Fruit fly (Drosophila melanogaster) whole organism, adult: ENCODE data around the gene CG1840.

Source experiments
- CG11617 ChIP-seq: fragments of 200-800 bp; sonication (Bioruptor generic); optimal IDR thresholded peaks from 2 replicates; lab custom pipeline; 2017; ENCODE audit warnings: mild to moderate bottlenecking, missing biosample characterization, missing genetic modification reagents, missing genetic modification characterization
- CG12768 ChIP-seq: fragments of 200-800 bp; sonication (Bioruptor generic); optimal IDR thresholded peaks from 2 replicates; lab custom pipeline; 2017; ENCODE audit warnings: missing biosample characterization, missing genetic modification characterization, mild to moderate bottlenecking, moderate library complexity, missing genetic modification reagents
- CG14711 ChIP-seq: fragments of 200-800 bp; sonication (Bioruptor generic); optimal IDR thresholded peaks from 2 replicates; lab custom pipeline; 2018; ENCODE audit warnings: missing biosample characterization, mild to moderate bottlenecking, missing genetic modification characterization, moderate library complexity
- CG1620 ChIP-seq: fragments of 200-800 bp; sonication (Bioruptor generic); optimal IDR thresholded peaks from 2 replicates; lab custom pipeline; 2016; ENCODE audit warnings: missing biosample characterization, missing genetic modification characterization
- CG33017 ChIP-seq: fragments of 200-800 bp; sonication (Bioruptor generic); optimal IDR thresholded peaks from 2 replicates; lab custom pipeline; 2018; ENCODE audit warnings: missing biosample characterization, mild to moderate bottlenecking, missing genetic modification characterization, moderate library complexity
- CG5204 ChIP-seq: fragments of 200-800 bp; sonication (Bioruptor generic); optimal IDR thresholded peaks from 2 replicates; lab custom pipeline; 2016; ENCODE audit warnings: missing biosample characterization, missing genetic modification characterization
- CG7045 ChIP-seq: fragments of 200-800 bp; sonication (Bioruptor generic); optimal IDR thresholded peaks from 2 replicates; lab custom pipeline; 2017; ENCODE audit warnings: missing biosample characterization, mild to moderate bottlenecking, missing genetic modification characterization
- CG7101 ChIP-seq: fragments of 200-800 bp; sonication (Bioruptor generic); optimal IDR thresholded peaks from 2 replicates; lab custom pipeline; 2018; ENCODE audit warnings: missing biosample characterization, mild to moderate bottlenecking, missing genetic modification characterization, moderate library complexity
- Clk ChIP-seq: fragments of 200-800 bp; sonication (Bioruptor generic); optimal IDR thresholded peaks from 2 replicates; lab custom pipeline; 2017; ENCODE audit warnings: missing biosample characterization, missing genetic modification characterization
- Crg-1 ChIP-seq: fragments of 200-800 bp; sonication (Bioruptor generic); optimal IDR thresholded peaks from 2 replicates; lab custom pipeline; 2016; ENCODE audit warnings: missing biosample characterization, missing genetic modification characterization
- Hr96 ChIP-seq: fragments of 200-800 bp; sonication (Bioruptor generic); optimal IDR thresholded peaks from 2 replicates; lab custom pipeline; 2016; ENCODE audit warnings: missing biosample characterization, missing genetic modification characterization
- Mnt ChIP-seq: fragments of 200-800 bp; sonication (Bioruptor generic); optimal IDR thresholded peaks from 2 replicates; lab custom pipeline; 2016; ENCODE audit warnings: missing biosample characterization, mild to moderate bottlenecking, missing genetic modification characterization
- bab1 ChIP-seq: fragments of 200-800 bp; sonication (Bioruptor generic); optimal IDR thresholded peaks from 3 replicates; lab custom pipeline; 2019; ENCODE audit warnings: missing biosample characterization, mild to moderate bottlenecking, missing genetic modification characterization, moderate library complexity
- cic ChIP-seq: fragments of 200-800 bp; sonication (Bioruptor generic); optimal IDR thresholded peaks from 2 replicates; lab custom pipeline; 2017; ENCODE audit warnings: missing biosample characterization, mild to moderate bottlenecking, missing genetic modification characterization, moderate library complexity
- cnc ChIP-seq, 2 experiments: fragments of >200 bp; optimal IDR thresholded peaks; 2 replicates each; lab custom pipeline; 2017
- kay ChIP-seq: fragments of 200-800 bp; sonication (Bioruptor generic); peaks from one replicate; lab custom pipeline; 2016; ENCODE audit warnings: missing biosample characterization, missing genetic modification characterization, borderline replicate concordance
- ovo ChIP-seq: fragments of 200-800 bp; sonication (Bioruptor generic); optimal IDR thresholded peaks from 2 replicates; lab custom pipeline; 2016; ENCODE audit warnings: missing biosample characterization, missing genetic modification characterization
- pad ChIP-seq: fragments of 200-800 bp; sonication (Bioruptor generic); optimal IDR thresholded peaks from 3 replicates; lab custom pipeline; 2017; ENCODE audit warnings: missing biosample characterization, missing genetic modification characterization, mild to moderate bottlenecking, moderate library complexity, missing genetic modification reagents
- tj ChIP-seq: fragments of 200-800 bp; sonication (Bioruptor generic); optimal IDR thresholded peaks from 3 replicates; lab custom pipeline; 2017; ENCODE audit warnings: missing biosample characterization, mild to moderate bottlenecking, missing genetic modification characterization, moderate library complexity
- toe ChIP-seq: fragments of 200-800 bp; sonication (Bioruptor generic); optimal IDR thresholded peaks from 2 replicates; lab custom pipeline; 2016; ENCODE audit warnings: missing biosample characterization, missing genetic modification characterization

The CG1840 gene

DNA sequence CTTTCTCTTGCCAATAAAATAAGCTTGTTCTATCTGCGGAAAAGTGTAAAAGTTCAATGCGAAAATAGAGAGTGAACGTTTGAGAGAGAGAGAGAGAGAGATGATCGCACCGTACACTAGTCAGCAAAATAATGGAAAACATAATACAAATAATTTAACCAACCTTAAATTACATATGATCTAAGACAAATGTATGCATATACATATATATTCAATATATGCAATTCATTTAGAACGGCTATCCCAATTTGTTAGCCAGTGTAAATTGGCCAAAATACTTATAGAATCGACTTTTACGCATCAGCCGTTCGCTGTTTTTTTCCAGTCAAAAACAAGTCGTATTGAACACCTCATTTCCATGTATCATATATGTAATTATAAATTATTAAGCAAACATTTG is 37.1 kb downstream of the CG1840 start:
- peak; percentile 62 for TF ChIP-seq bab1 (GFP tag; lab: Kevin White, UChicago)
- peak; percentile 60 for TF ChIP-seq CG14711 (tag; lab: Kevin White, UChicago)
- peak; percentile 62 for TF ChIP-seq CG7101
- no peak for TF ChIP-seq Crg-1 (GFP tag; lab: Kevin White, UChicago)
- no peak for TF ChIP-seq tj (GFP tag; lab: Kevin White, UChicago)
- no peak for TF ChIP-seq CG12768 (GFP tag; lab: Kevin White, UChicago)
- peak; percentile 2 for TF ChIP-seq CG33017
- no peak for TF ChIP-seq Hr96 (GFP tag; lab: Kevin White, UChicago)

DNA sequence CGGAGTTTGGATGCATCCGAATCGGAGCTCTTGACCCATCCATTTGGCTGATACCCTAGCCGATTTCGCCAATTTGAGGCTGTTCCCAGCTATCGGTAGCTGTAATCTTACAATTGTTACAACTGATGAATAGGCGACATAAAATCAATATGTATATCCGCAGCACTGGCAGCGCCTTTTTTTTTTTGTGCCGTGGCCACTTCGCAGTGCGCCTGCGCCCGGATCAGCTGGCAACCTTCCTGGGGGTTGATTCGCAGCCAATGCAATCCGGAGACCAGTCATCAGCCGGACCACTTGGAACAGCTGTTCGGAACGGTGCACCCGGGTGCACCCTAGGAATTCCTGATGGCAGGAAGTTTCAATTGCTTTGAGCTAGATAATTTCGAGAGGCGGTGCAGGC is 42.6 kb downstream of the CG1840 start, which contains the start of gene Pdzd8:
Pdzd8 (minus strand) TSS at position 125 of the 400 bp plus-strand sequence.
- TF ChIP-seq cic (GFP tag; lab: Kevin White, UChicago) (no peak), CG7045 (GFP tag; lab: Kevin White, UChicago) (no peak), toe (GFP tag; lab: Kevin White, UChicago) (no peak), kay (no peak), CG14711 (tag; lab: Kevin White, UChicago) (no peak), CG33017 (no peak), CG1620 (GFP tag; lab: Kevin White, UChicago) (no peak), tj (GFP tag; lab: Kevin White, UChicago) (no peak), Crg-1 (GFP tag; lab: Kevin White, UChicago) (no peak), Mnt (no peak), Clk (no peak), bab1 (GFP tag; lab: Kevin White, UChicago) (no peak), CG11617 (GFP tag; lab: Kevin White, UChicago) (no peak), ovo (GFP tag; lab: Kevin White, UChicago) (no peak), CG5204 (no peak), cnc (optimal IDR thresholded peaks at IDR 0.05; lab: Kevin White, UChicago) (no peak), Hr96 (GFP tag; lab: Kevin White, UChicago) (no peak), pad (GFP tag; lab: Kevin White, UChicago) (no peak)
